Worm (Caenorhabditis elegans) whole organism, L1 larva: ENCODE results near the gene clec-178.

Experiments
- C04F5.9 ChIP-seq: sonication (generic microtip); optimal IDR thresholded peaks from 2 replicates; lab custom pipeline; 2016; ENCODE audit warnings: missing genetic modification characterization, missing compliant biosample characterization
- C16A3.4 ChIP-seq: fragments of 150-350 bp; optimal IDR thresholded peaks from 2 replicates; lab custom pipeline; 2014; ENCODE audit warnings: missing biosample characterization, missing genetic modification characterization
- aha-1 ChIP-seq: fragments of 150-350 bp; optimal IDR thresholded peaks from 2 replicates; lab custom pipeline; 2014; ENCODE audit warnings: missing biosample characterization, missing genetic modification characterization
- aly-2 ChIP-seq: fragments of 150-350 bp; optimal IDR thresholded peaks from 2 replicates; lab custom pipeline; 2014; ENCODE audit warnings: missing biosample characterization, missing genetic modification characterization
- ceh-63 ChIP-seq: fragments of 200-800 bp; sonication (Bioruptor generic); optimal IDR thresholded peaks from 2 replicates; lab custom pipeline; 2018; ENCODE audit warnings: mild to moderate bottlenecking, missing genetic modification characterization, missing compliant biosample characterization
- ceh-82 ChIP-seq, 3 experiments: fragments of 150-350 bp in 1 of 3; sonication (generic microtip) in 2 of 3; optimal IDR thresholded peaks; 2 replicates each; lab custom pipeline; 2014 to 2017; ENCODE audit warnings: missing biosample characterization in 3 of 3, missing genetic modification characterization in 3 of 3
- ceh-90 ChIP-seq: sonication (generic microtip); optimal IDR thresholded peaks from 2 replicates; lab custom pipeline; 2016; ENCODE audit warnings: missing genetic modification characterization, missing compliant biosample characterization
- dpl-1 ChIP-seq, 3 experiments: fragments of 150-350 bp in 2 of 3; sonication (generic microtip) in 1 of 3; optimal IDR thresholded peaks; 2 replicates each; lab custom pipeline; 2014 to 2017; ENCODE audit warnings: missing biosample characterization in 3 of 3, missing genetic modification characterization in 3 of 3, missing genetic modification reagents in 3 of 3
- efl-1 ChIP-seq, 4 experiments: fragments of 150-350 bp; optimal IDR thresholded peaks in 3 of 4; peaks in 1 of 4; 1 replicate in 1 of 4; 2 replicates in 3 of 4; lab custom pipeline; 2014; ENCODE audit warnings: missing biosample characterization in 2 of 4, missing genetic modification characterization in 2 of 4, missing genetic modification reagents in 2 of 4
- elt-2 ChIP-seq: sonication (generic microtip); optimal IDR thresholded peaks from 2 replicates; lab custom pipeline; 2016; ENCODE audit warnings: missing genetic modification characterization, mild to moderate bottlenecking, inconsistent platforms, missing compliant biosample characterization, missing genetic modification reagents
- fkh-10 ChIP-seq: sonication (generic microtip); optimal IDR thresholded peaks from 2 replicates; lab custom pipeline; 2017; ENCODE audit warnings: missing biosample characterization, missing genetic modification reagents, missing genetic modification characterization
- fkh-8 ChIP-seq: sonication (generic microtip); optimal IDR thresholded peaks from 2 replicates; lab custom pipeline; 2016; ENCODE audit warnings: mild to moderate bottlenecking, missing genetic modification characterization, missing compliant biosample characterization
- hpl-2 ChIP-seq: fragments of 150-350 bp; optimal IDR thresholded peaks from 2 replicates; lab custom pipeline; 2014; ENCODE audit warnings: missing biosample characterization, missing genetic modification reagents, missing genetic modification characterization
- irx-1 ChIP-seq: sonication (generic microtip); optimal IDR thresholded peaks from 2 replicates; lab custom pipeline; 2016; ENCODE audit warnings: missing genetic modification characterization, missing compliant biosample characterization
- isw-1 ChIP-seq: fragments of 200-800 bp; sonication (Bioruptor generic); IDR thresholded peaks from 2 replicates; pipeline ENCODE4 v1.3.6; 2022; ENCODE audit warnings: missing genetic modification characterization, missing compliant biosample characterization
- lin-35 ChIP-seq, 2 experiments: fragments of 150-350 bp; optimal IDR thresholded peaks; 2 replicates each; lab custom pipeline; 2014; ENCODE audit warnings: missing biosample characterization in 2 of 2, missing genetic modification characterization in 2 of 2, missing genetic modification reagents in 2 of 2
- lin-39 ChIP-seq: fragments of 150-350 bp; optimal IDR thresholded peaks from 2 replicates; lab custom pipeline; 2014; ENCODE audit warnings: missing biosample characterization, missing genetic modification reagents, missing genetic modification characterization
- lsy-2 ChIP-seq, 2 experiments: fragments of 150-350 bp; optimal IDR thresholded peaks; 2 replicates each; lab custom pipeline; 2014; ENCODE audit warnings: missing biosample characterization in 2 of 2, missing genetic modification characterization in 2 of 2
- mdl-1 ChIP-seq, 2 experiments: fragments of 150-350 bp; optimal IDR thresholded peaks; 2 replicates each; lab custom pipeline; 2014 to 2017; ENCODE audit warnings: missing biosample characterization in 2 of 2, missing genetic modification characterization in 2 of 2, inconsistent platforms in 1 of 2
- mef-2 ChIP-seq: fragments of 150-350 bp; optimal IDR thresholded peaks from 2 replicates; lab custom pipeline; 2014; ENCODE audit warnings: missing biosample characterization, missing genetic modification characterization
- mep-1 ChIP-seq: fragments of 150-350 bp; optimal IDR thresholded peaks from 2 replicates; lab custom pipeline; 2014; ENCODE audit warnings: missing biosample characterization, missing genetic modification characterization
- nhr-19 ChIP-seq: fragments of 200-800 bp; sonication (Bioruptor generic); conservative IDR thresholded peaks from 2 replicates; pipeline ENCODE4 v1.3.6; 2022; ENCODE audit warnings: missing genetic modification characterization, missing compliant biosample characterization
- pag-3 ChIP-seq: sonication (generic microtip); optimal IDR thresholded peaks from 2 replicates; lab custom pipeline; 2017; ENCODE audit warnings: missing genetic modification characterization, mild to moderate bottlenecking, missing compliant biosample characterization, antibody characterized with exemption, borderline replicate concordance; ENCODE audit not compliant: insufficient read depth
- pqm-1 ChIP-seq: sonication (generic microtip); optimal IDR thresholded peaks from 3 replicates; lab custom pipeline; 2017; ENCODE audit warnings: missing biosample characterization, missing genetic modification characterization
- rnt-1 ChIP-seq: sonication (generic microtip); optimal IDR thresholded peaks from 2 replicates; lab custom pipeline; 2016; ENCODE audit warnings: mild to moderate bottlenecking, missing genetic modification characterization, moderate library complexity, missing compliant biosample characterization
- snpc-4 ChIP-seq: fragments of 150-350 bp; optimal IDR thresholded peaks from 2 replicates; lab custom pipeline; 2014; ENCODE audit warnings: missing biosample characterization, missing genetic modification characterization
- snu-23 ChIP-seq: sonication (generic microtip); optimal IDR thresholded peaks from 2 replicates; lab custom pipeline; 2016; ENCODE audit warnings: missing genetic modification characterization, missing compliant biosample characterization
- sptf-1 ChIP-seq: fragments of 150-350 bp; optimal IDR thresholded peaks from 2 replicates; lab custom pipeline; 2014; ENCODE audit warnings: missing biosample characterization, missing genetic modification characterization
- swsn-7 ChIP-seq: sonication (generic microtip); optimal IDR thresholded peaks from 2 replicates; lab custom pipeline; 2016; ENCODE audit warnings: missing genetic modification characterization, missing compliant biosample characterization
- tbx-2 ChIP-seq: sonication (generic microtip); optimal IDR thresholded peaks from 2 replicates; lab custom pipeline; 2016; ENCODE audit warnings: missing genetic modification characterization, missing compliant biosample characterization
- unc-130 ChIP-seq: fragments of 150-350 bp; optimal IDR thresholded peaks from 2 replicates; lab custom pipeline; 2017; ENCODE audit warnings: missing biosample characterization, missing genetic modification characterization, inconsistent platforms
- unc-62 ChIP-seq: fragments of 150-350 bp; optimal IDR thresholded peaks from 2 replicates; lab custom pipeline; 2014; ENCODE audit warnings: missing biosample characterization, missing genetic modification reagents, missing genetic modification characterization
- unc-98 ChIP-seq: fragments of 200-800 bp; sonication (Bioruptor generic); IDR thresholded peaks from 2 replicates; pipeline ENCODE4 v1.3.6; 2022; ENCODE audit warnings: missing genetic modification characterization, missing compliant biosample characterization
- xbp-1 ChIP-seq: sonication (generic microtip); optimal IDR thresholded peaks from 2 replicates; lab custom pipeline; 2016; ENCODE audit warnings: missing genetic modification characterization, missing compliant biosample characterization
- ztf-4 ChIP-seq: fragments of 150-350 bp; optimal IDR thresholded peaks from 2 replicates; lab custom pipeline; 2014; ENCODE audit warnings: missing biosample characterization, missing genetic modification characterization

clec-178 gene

ce11 chrIV:5607343-5607742 is 46.4 kb upstream of the clec-178 start (continued):
- TF ChIP-seq lin-35 (GFP tag; optimal IDR thresholded peaks at IDR 0.05; lab: Kevin White, UChicago) (peak; percentile 60 to 63), pag-3 (tag; lab: Kevin White, UChicago) (peak; percentile 51), unc-130 (tag; lab: Kevin White, UChicago) (no peak), isw-1 (GFP tag; lab: Robert Waterston, UW) (peak; percentile 25; the same call in 1 of the 2 replicates), C16A3.4 (tag; lab: Kevin White, UChicago) (peak; percentile 64), dpl-1 (GFP tag; optimal IDR thresholded peaks at IDR 0.05; lab: Kevin White, UChicago) (peak in 1 of 3 experiments; percentile 46), snu-23 (GFP tag; lab: Kevin White, UChicago) (peak; percentile 54), hpl-2 (no peak), snpc-4 (tag; lab: Kevin White, UChicago) (peak; percentile 44), irx-1 (tag; lab: Kevin White, UChicago) (peak; percentile 56), unc-62 (GFP tag; lab: Kevin White, UChicago) (no peak), lin-39 (no peak), xbp-1 (peak; percentile 23), mep-1 (tag; lab: Kevin White, UChicago) (peak; percentile 73), ceh-63 (GFP tag; lab: Kevin White, UChicago) (no peak), unc-98 (no peak), fkh-10 (GFP tag; lab: Kevin White, UChicago) (peak; percentile 26), aly-2 (tag; lab: Kevin White, UChicago) (no peak), ceh-82 (tag; optimal IDR thresholded peaks at IDR 0.05; lab: Kevin White, UChicago) (peak in 1 of 3 experiments; percentile 64), fkh-8 (tag; lab: Kevin White, UChicago) (peak; percentile 62), lsy-2 (tag; optimal IDR thresholded peaks at IDR 0.05; lab: Kevin White, UChicago) (peak; percentile 39 to 68), tbx-2 (peak; percentile 38), C04F5.9 (tag; lab: Kevin White, UChicago) (no peak), rnt-1 (tag; lab: Kevin White, UChicago) (peak; percentile 69), swsn-7 (tag; lab: Kevin White, UChicago) (peak; percentile 44), nhr-19 (GFP tag; lab: Robert Waterston, UW) (peak; percentile 40; the same call in 1 of the 2 replicates), mef-2 (no peak)

ce11 chrIV:5614558-5615026 is 39.2 kb upstream of the clec-178 start, which contains the start of gene C39H7.4:
C39H7.4 (minus strand) TSS chrIV:5614608.
- no peak for TF ChIP-seq pqm-1 (tag; lab: Kevin White, UChicago)
- TF ChIP-seq ztf-4 (tag; lab: Kevin White, UChicago) = no peak
- TF ChIP-seq ceh-90 (tag; lab: Kevin White, UChicago) = no peak
- no peak for TF ChIP-seq mdl-1 (tag; optimal IDR thresholded peaks at IDR 0.05; lab: Kevin White, UChicago)
- TF ChIP-seq elt-2 = peak; percentile 55

- TF ChIP-seq efl-1 (optimal IDR thresholded peaks at IDR 0.05; lab: Kevin White, UChicago) (no peak), efl-1 (GFP tag; optimal IDR thresholded peaks at IDR 0.05 in 1 of 2; lab: Kevin White, UChicago) (peak in 1 of 2 experiments; percentile 76), aha-1 (tag; lab: Kevin White, UChicago) (no peak)
- TF ChIP-seq, all 84 proteins: peak for 1
Measured at ce11 chrIV:5619643-5620042, 34.1 kb upstream of the clec-178 start, which contains the start of gene srsx-16. srsx-16 (minus strand) TSS chrIV:5619743.

ce11 chrIV:5623718-5624117 is 30.0 kb upstream of the clec-178 start, which contains the start of gene srsx-15:
srsx-15 (minus strand) TSS chrIV:5623818.
- TF ChIP-seq sptf-1 (tag; lab: Kevin White, UChicago) = no peak
- TF ChIP-seq efl-1 (optimal IDR thresholded peaks at IDR 0.05; lab: Kevin White, UChicago) = no peak
- peak in 1 of 2 experiments; percentile 72 for TF ChIP-seq efl-1 (GFP tag; optimal IDR thresholded peaks at IDR 0.05 in 1 of 2; lab: Kevin White, UChicago)
